Fruit fly (Drosophila melanogaster): ENCODE data around the gene Naa20A.

- TF ChIP-seq Hr78 (GFP tag; optimal IDR thresholded peaks at IDR 0.05) = no peak
- TF ChIP-seq Dfd (GFP tag; optimal IDR thresholded peaks at IDR 0.05) = no peak
- no peak for TF ChIP-seq foxo (GFP tag; optimal IDR thresholded peaks at IDR 0.05)
- no peak for TF ChIP-seq h (GFP tag; optimal IDR thresholded peaks at IDR 0.05)
- no peak for TF ChIP-seq GATAd (GFP tag; optimal IDR thresholded peaks at IDR 0.05)
- no peak for TF ChIP-seq HLH106 (tag; optimal IDR thresholded peaks at IDR 0.05)
- peak; percentile 8 for TF ChIP-seq Abd-B (GFP tag; optimal IDR thresholded peaks at IDR 0.05)
- TF ChIP-seq Sp1 (GFP tag; optimal IDR thresholded peaks at IDR 0.05) = no peak
Observed at dm6 chrX:19577940-19578632, 44.8 kb downstream of the Naa20A start.

All from whole organism, wandering third instar larva.